Fruit fly (Drosophila melanogaster): Measurements from ENCODE around the gene fy.

Gene fy

DNA sequence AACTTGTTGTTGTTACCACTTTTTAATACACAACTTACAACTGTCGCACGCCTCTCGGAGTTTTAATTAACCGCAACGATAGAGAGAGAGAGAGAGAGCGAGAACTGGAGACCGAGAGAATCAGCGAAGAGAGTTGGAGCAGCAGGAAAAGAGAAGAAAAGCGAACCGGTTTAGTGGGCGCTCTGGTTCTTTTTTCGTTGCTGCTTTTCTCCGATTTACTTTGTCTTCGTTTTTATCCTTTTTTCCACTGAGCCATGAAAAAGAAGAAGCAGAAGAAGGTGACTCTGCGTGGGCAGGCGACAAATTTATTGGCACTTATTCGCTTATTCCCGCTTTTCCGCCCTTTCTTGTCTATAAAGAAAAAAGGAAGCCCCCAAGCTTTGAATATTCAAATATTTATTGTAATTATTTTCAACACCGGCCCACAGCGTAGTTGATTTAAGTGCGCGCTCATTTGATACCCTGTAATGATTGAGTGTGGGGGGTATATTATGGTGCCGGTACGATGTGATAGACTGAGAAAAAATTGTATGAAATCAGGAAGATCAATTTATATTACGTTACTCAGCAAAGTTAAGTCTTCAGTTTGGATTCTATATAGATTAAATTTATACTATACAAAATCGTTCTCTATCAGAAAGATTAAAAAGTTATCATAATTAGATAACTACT lies 17.3 kb upstream of the fy start (continued):
- no peak for TF ChIP-seq nau (GFP tag; optimal IDR thresholded peaks at IDR 0.05)
- peak; percentile 24 for TF ChIP-seq CG12391 (tag; optimal IDR thresholded peaks at IDR 0.05)
- TF ChIP-seq CG42726 (GFP tag; IDR thresholded peaks at IDR 0.05; ENCODE audit: partially characterized antibody), result no peak
- TF ChIP-seq Pdp1 (GFP tag; optimal IDR thresholded peaks at IDR 0.05), result no peak
- TF ChIP-seq Six4 (GFP tag; optimal IDR thresholded peaks at IDR 0.05), result no peak
- no peak for TF ChIP-seq NK7.1 (GFP tag; optimal IDR thresholded peaks at IDR 0.05)
- no peak for TF ChIP-seq CG14050 (GFP tag; IDR thresholded peaks at IDR 0.05)
- TF ChIP-seq CG14441 (GFP tag; IDR thresholded peaks at IDR 0.05), result no peak
- no peak for TF ChIP-seq Eip74EF (GFP tag; optimal IDR thresholded peaks at IDR 0.05)
- TF ChIP-seq yki (optimal IDR thresholded peaks at IDR 0.05), result peak; percentile 14
- no peak for TF ChIP-seq Sry-δ (GFP tag; optimal IDR thresholded peaks at IDR 0.05)
- TF ChIP-seq Rfx (GFP tag; IDR thresholded peaks at IDR 0.05), result peak; percentile 27; the same call in 1 of the 2 replicates
- no peak for TF ChIP-seq Bdp1 (GFP tag; optimal IDR thresholded peaks at IDR 0.05)
- no peak for TF ChIP-seq CG18619 (GFP tag; optimal IDR thresholded peaks at IDR 0.05)
- no peak for TF ChIP-seq CG18011 (GFP tag; optimal IDR thresholded peaks at IDR 0.05)
- no peak for TF ChIP-seq Dek (tag; optimal IDR thresholded peaks at IDR 0.05)
- TF ChIP-seq CG31224 (GFP tag; IDR thresholded peaks at IDR 0.05), result no peak
- no peak for TF ChIP-seq z (GFP tag; IDR thresholded peaks at IDR 0.05)
- TF ChIP-seq CG16815 (GFP tag; optimal IDR thresholded peaks at IDR 0.05), result no peak
- TF ChIP-seq Oli (tag; optimal IDR thresholded peaks at IDR 0.05), result peak; percentile 17
- TF ChIP-seq CG10979 (tag; optimal IDR thresholded peaks at IDR 0.05), result no peak
- no peak for TF ChIP-seq ham (GFP tag; IDR thresholded peaks at IDR 0.05)
- TF ChIP-seq salm (tag; optimal IDR thresholded peaks at IDR 0.05), result no peak
- TF ChIP-seq disco-r (GFP tag; optimal IDR thresholded peaks at IDR 0.05), result no peak
- TF ChIP-seq Hr3 (GFP tag; optimal IDR thresholded peaks at IDR 0.05), result no peak
- TF ChIP-seq inv (GFP tag; IDR thresholded peaks at IDR 0.05; ENCODE audit: partially characterized antibody), result no peak
- TF ChIP-seq chm (GFP tag; IDR thresholded peaks at IDR 0.05), result peak; percentile 31; the same call in 1 of the 2 replicates
- TF ChIP-seq twi (tag; optimal IDR thresholded peaks at IDR 0.05), result no peak
- TF ChIP-seq lab (GFP tag; optimal IDR thresholded peaks at IDR 0.05), result no peak
- TF ChIP-seq Dp (GFP tag; optimal IDR thresholded peaks at IDR 0.05), result no peak
- TF ChIP-seq H2.0 (GFP tag; IDR thresholded peaks at IDR 0.05), result no peak
- TF ChIP-seq Aef1 (GFP tag; IDR thresholded peaks at IDR 0.05), result no peak
- TF ChIP-seq Sox102F (GFP tag; optimal IDR thresholded peaks at IDR 0.05), result peak; percentile 13
- TF ChIP-seq gsb-n (tag; optimal IDR thresholded peaks at IDR 0.05), result no peak
- peak; percentile 8 for TF ChIP-seq CG30403 (GFP tag; optimal IDR thresholded peaks at IDR 0.05)
- no peak for TF ChIP-seq CG12071 (GFP tag; optimal IDR thresholded peaks at IDR 0.05)
- peak; percentile 3 for TF ChIP-seq CG12659 (GFP tag; optimal IDR thresholded peaks at IDR 0.05)
- TF ChIP-seq CG16779 (GFP tag; IDR thresholded peaks at IDR 0.05), result no peak
- TF ChIP-seq CG17359 (tag; optimal IDR thresholded peaks at IDR 0.05), result no peak
- TF ChIP-seq Dll (GFP tag; IDR thresholded peaks at IDR 0.05; ENCODE audit: partially characterized antibody), result no peak
- TF ChIP-seq CG17612 (GFP tag; IDR thresholded peaks at IDR 0.05), result no peak
- no peak for TF ChIP-seq NC2α (GFP tag; optimal IDR thresholded peaks at IDR 0.05)
- no peak for TF ChIP-seq Bgb (GFP tag; IDR thresholded peaks at IDR 0.05; ENCODE audit: partially characterized antibody)
- no peak for TF ChIP-seq onecut (GFP tag; IDR thresholded peaks at IDR 0.05)
- TF ChIP-seq CG33213 (GFP tag; optimal IDR thresholded peaks at IDR 0.05), result no peak
- TF ChIP-seq CG14965 (GFP tag; optimal IDR thresholded peaks at IDR 0.05; ENCODE audit: borderline replicate concordance), result no peak
- no peak for TF ChIP-seq CG4328 (GFP tag; optimal IDR thresholded peaks at IDR 0.05)
- peak; percentile 92 for TF ChIP-seq nom (GFP tag; optimal IDR thresholded peaks at IDR 0.05)
- no peak for TF ChIP-seq CG4820 (GFP tag; optimal IDR thresholded peaks at IDR 0.05)
- TF ChIP-seq CG11723 (GFP tag; optimal IDR thresholded peaks at IDR 0.05), result no peak
